Worm (Caenorhabditis elegans) whole organism, late embryonic: Measurements from ENCODE around the gene srj-29.

ENCODE experiments used
- K02D7.2 ChIP-seq: sonication (generic microtip); optimal IDR thresholded peaks from 2 replicates; lab custom pipeline; 2017; ENCODE audit warnings: mild to moderate bottlenecking, missing genetic modification characterization, missing compliant biosample characterization
- Y22D7AL.16 ChIP-seq: sonication (generic microtip); optimal IDR thresholded peaks from 2 replicates; lab custom pipeline; 2016; ENCODE audit warnings: missing genetic modification characterization, missing compliant biosample characterization
- ama-1 ChIP-seq: fragments of 150-350 bp; optimal IDR thresholded peaks from 2 replicates; lab custom pipeline; 2014
- ceh-30 ChIP-seq: fragments of 150-350 bp; optimal IDR thresholded peaks from 2 replicates; lab custom pipeline; 2014; ENCODE audit warnings: missing biosample characterization, missing genetic modification characterization
- ceh-45 ChIP-seq: fragments of 200-800 bp; sonication (Bioruptor generic); IDR thresholded peaks from 2 replicates; pipeline ENCODE4 v1.3.6; 2022; ENCODE audit warnings: missing genetic modification reagents, missing genetic modification characterization, missing compliant biosample characterization
- pat-9 ChIP-seq: fragments of 200-800 bp; sonication (Bioruptor generic); optimal IDR thresholded peaks from 2 replicates; lab custom pipeline; 2018; ENCODE audit warnings: mild to moderate bottlenecking, missing genetic modification characterization, moderate library complexity, missing compliant biosample characterization
- pros-1 ChIP-seq: fragments of 150-350 bp; optimal IDR thresholded peaks from 2 replicates; lab custom pipeline; 2014; ENCODE audit warnings: missing biosample characterization, missing genetic modification reagents, missing genetic modification characterization
- sdc-2 ChIP-seq: sonication (generic microtip); optimal IDR thresholded peaks from 2 replicates; lab custom pipeline; 2016; ENCODE audit warnings: missing genotype, missing genetic modification characterization, missing compliant biosample characterization
- sox-2 ChIP-seq: fragments of 200-800 bp; sonication (Bioruptor generic); IDR thresholded peaks from 2 replicates; pipeline ENCODE4 v1.3.6; 2022; ENCODE audit warnings: missing genetic modification reagents, missing genetic modification characterization, missing compliant biosample characterization
- unc-55 ChIP-seq: sonication (generic microtip); optimal IDR thresholded peaks from 2 replicates; lab custom pipeline; 2017; ENCODE audit warnings: missing biosample characterization, missing genetic modification reagents, missing genetic modification characterization

ce11 chrV:16057010-16057463 is 18.4 kb upstream of the srj-29 start, which contains the start of gene F14H3.5:
- TF ChIP-seq sdc-2 (tag; lab: Kevin White, UChicago): no peak
- TF ChIP-seq Y22D7AL.16 (tag; lab: Kevin White, UChicago): no peak
- TF ChIP-seq ceh-45: no peak
- no peak for TF ChIP-seq pros-1 (tag; lab: Kevin White, UChicago)
- TF ChIP-seq sox-2 (GFP tag; lab: Robert Waterston, UW): no peak
- TF ChIP-seq unc-55: no peak
- no peak for TF ChIP-seq ceh-30
- TF ChIP-seq K02D7.2 (tag; lab: Kevin White, UChicago): no peak
- TF ChIP-seq ama-1 (lab: Kevin White, UChicago): no peak
- TF ChIP-seq pat-9: no peak
